Worm (Caenorhabditis elegans) whole organism, midembryonic: ENCODE data around the gene nhr-270.

Experiments
- T22C8.4 ChIP-seq: fragments of 200-800 bp; sonication (Bioruptor generic); IDR thresholded peaks from 2 replicates; pipeline ENCODE4 v1.3.6; 2022; ENCODE audit warnings: missing genetic modification characterization, missing compliant biosample characterization
- flt-1 ChIP-seq: fragments of 200-800 bp; sonication (Bioruptor generic); IDR thresholded peaks from 2 replicates; pipeline ENCODE4 v1.3.6; 2022; ENCODE audit warnings: missing genetic modification characterization, missing compliant biosample characterization
- med-1 ChIP-seq: sonication (generic microtip); optimal IDR thresholded peaks from 2 replicates; lab custom pipeline; 2017; ENCODE audit warnings: missing genetic modification characterization, mild to moderate bottlenecking, missing compliant biosample characterization, antibody characterized with exemption, missing genetic modification reagents; ENCODE audit not compliant: insufficient read depth
- ref-1 ChIP-seq: fragments of 200-800 bp; sonication (Bioruptor generic); conservative IDR thresholded peaks from 2 replicates; pipeline ENCODE4 v1.3.6; 2022; ENCODE audit warnings: missing genetic modification reagents, missing genetic modification characterization, missing compliant biosample characterization

DNA sequence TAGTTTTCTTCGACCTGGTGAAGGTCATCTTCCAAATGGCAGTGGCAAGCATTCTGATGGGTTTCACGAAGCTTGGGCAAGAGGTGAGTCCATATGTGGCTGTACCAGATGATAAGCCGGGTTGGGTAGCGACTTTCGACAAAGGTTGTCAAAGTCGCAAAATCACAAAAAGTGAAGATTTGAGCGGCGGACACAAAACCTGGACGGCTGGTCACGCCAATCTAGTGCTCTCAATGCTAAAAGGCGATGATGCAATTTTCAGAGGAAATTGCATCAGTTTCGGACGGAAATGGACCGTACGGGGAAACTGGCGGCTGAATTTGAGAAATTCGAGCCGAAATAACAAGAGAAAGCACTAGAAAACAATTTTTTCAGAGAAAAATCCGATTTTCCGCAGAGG is 7.3 kb downstream of the nhr-270 start:
- TF ChIP-seq ref-1 (GFP tag; lab: Robert Waterston, UW) (no peak), med-1 (GFP tag; lab: Kevin White, UChicago) (no peak), flt-1 (no peak), T22C8.4 (no peak)
